Fruit fly (Drosophila melanogaster) whole organism, embryonic: ENCODE data around the gene OtopLc.

Experiments
- Antp ChIP-seq: fragments of 200-800 bp; sonication (Bioruptor generic); optimal IDR thresholded peaks from 3 replicates; lab custom pipeline; 2016; ENCODE audit warnings: missing biosample characterization, missing genetic modification characterization
- Atf3 ChIP-seq: fragments of 200-800 bp; sonication (Bioruptor generic); optimal IDR thresholded peaks from 3 replicates; lab custom pipeline; 2016; ENCODE audit warnings: missing biosample characterization, missing genetic modification characterization
- Atf6 ChIP-seq: fragments of 200-800 bp; sonication (Bioruptor generic); IDR thresholded peaks from 2 replicates; pipeline ENCODE4 v1.3.6; 2022; ENCODE audit warnings: missing biosample characterization, missing genetic modification characterization
- Bdp1 ChIP-seq: fragments of 200-800 bp; sonication (Bioruptor generic); optimal IDR thresholded peaks from 3 replicates; lab custom pipeline; 2016; ENCODE audit warnings: missing biosample characterization, missing genetic modification characterization
- Blimp-1 ChIP-seq: fragments of 200-800 bp; sonication (Bioruptor generic); optimal IDR thresholded peaks from 3 replicates; lab custom pipeline; 2018; ENCODE audit warnings: missing biosample characterization, missing genetic modification characterization, mild to moderate bottlenecking, moderate library complexity, missing genetic modification reagents
- CG10274 ChIP-seq: fragments of 200-800 bp; sonication (Bioruptor generic); optimal IDR thresholded peaks from 3 replicates; lab custom pipeline; 2017; ENCODE audit warnings: missing biosample characterization, mild to moderate bottlenecking, missing genetic modification characterization
- CG10431 ChIP-seq: fragments of 200-800 bp; sonication (Bioruptor generic); optimal IDR thresholded peaks from 3 replicates; lab custom pipeline; 2018; ENCODE audit warnings: missing biosample characterization, mild to moderate bottlenecking, missing genetic modification characterization
- CG11456 ChIP-seq: fragments of 200-800 bp; sonication (Bioruptor generic); IDR thresholded peaks from 3 replicates; pipeline ENCODE4 v1.3.6; 2022; ENCODE audit warnings: missing biosample characterization, missing genetic modification characterization
- CG12071 ChIP-seq: fragments of 200-800 bp; sonication (Bioruptor generic); optimal IDR thresholded peaks from 3 replicates; lab custom pipeline; 2018; ENCODE audit warnings: missing biosample characterization, mild to moderate bottlenecking, missing genetic modification characterization
- CG13296 ChIP-seq: fragments of 200-800 bp; sonication (Bioruptor generic); optimal IDR thresholded peaks from 3 replicates; lab custom pipeline; 2018; ENCODE audit warnings: missing biosample characterization, mild to moderate bottlenecking, missing genetic modification characterization
- CG14050 ChIP-seq: fragments of 200-800 bp; sonication (Bioruptor generic); IDR thresholded peaks from 3 replicates; pipeline ENCODE4 v1.3.6; 2022; ENCODE audit warnings: missing biosample characterization, missing genetic modification characterization
- CG14860 ChIP-seq: fragments of 200-800 bp; sonication (Bioruptor generic); IDR thresholded peaks from 3 replicates; pipeline ENCODE4 v1.3.6; 2022; ENCODE audit warnings: missing biosample characterization, missing genetic modification characterization; ENCODE audit not compliant: partially characterized antibody
- CG17361 ChIP-seq: fragments of 200-800 bp; sonication (Bioruptor generic); IDR thresholded peaks from 3 replicates; pipeline ENCODE4 v1.3.6; 2022; ENCODE audit warnings: missing biosample characterization, missing genetic modification characterization
- CG17568 ChIP-seq: fragments of 200-800 bp; sonication (Bioruptor generic); optimal IDR thresholded peaks from 2 replicates; lab custom pipeline; 2018; ENCODE audit warnings: missing biosample characterization, mild to moderate bottlenecking, missing genetic modification characterization, moderate library complexity
- CG18764 ChIP-seq: fragments of 200-800 bp; sonication (Bioruptor generic); optimal IDR thresholded peaks from 3 replicates; lab custom pipeline; 2016; ENCODE audit warnings: missing biosample characterization, missing genetic modification characterization
- CG31224 ChIP-seq: fragments of 200-800 bp; sonication (Bioruptor generic); IDR thresholded peaks from 2 replicates; pipeline ENCODE4 v1.3.6; 2022; ENCODE audit warnings: missing biosample characterization, missing genetic modification characterization
- CG32767 ChIP-seq: fragments of 200-800 bp; sonication (Bioruptor generic); IDR thresholded peaks from 2 replicates; pipeline ENCODE4 v1.3.6; 2022; ENCODE audit warnings: missing biosample characterization, missing genetic modification characterization
- CG7556 ChIP-seq: fragments of 200-800 bp; sonication (Bioruptor generic); optimal IDR thresholded peaks from 2 replicates; lab custom pipeline; 2017; ENCODE audit warnings: missing biosample characterization, mild to moderate bottlenecking, missing genetic modification characterization
- CG9437 ChIP-seq: fragments of 200-800 bp; sonication (Bioruptor generic); optimal IDR thresholded peaks from 2 replicates; lab custom pipeline; 2018; ENCODE audit warnings: missing biosample characterization, mild to moderate bottlenecking, missing genetic modification characterization
- Dek ChIP-seq: fragments of 200-800 bp; sonication (Bioruptor generic); optimal IDR thresholded peaks from 3 replicates; lab custom pipeline; 2019; ENCODE audit warnings: missing biosample characterization, mild to moderate bottlenecking, missing genetic modification characterization, moderate library complexity
- Dp ChIP-seq: fragments of 200-800 bp; sonication (Bioruptor generic); optimal IDR thresholded peaks from 2 replicates; lab custom pipeline; 2018; ENCODE audit warnings: missing biosample characterization, mild to moderate bottlenecking, missing genetic modification characterization, moderate library complexity
- Drgx ChIP-seq: fragments of 200-800 bp; sonication (Bioruptor generic); IDR thresholded peaks from 2 replicates; pipeline ENCODE4 v1.3.6; 2022; ENCODE audit warnings: missing biosample characterization, missing genetic modification characterization
- Ets97D ChIP-seq: fragments of 200-800 bp; sonication (Bioruptor generic); optimal IDR thresholded peaks from 3 replicates; lab custom pipeline; 2016; ENCODE audit warnings: missing biosample characterization, missing genetic modification characterization
- Gsc ChIP-seq: fragments of 200-800 bp; sonication (Bioruptor generic); IDR thresholded peaks from 2 replicates; pipeline ENCODE4 v1.3.6; 2022; ENCODE audit warnings: missing biosample characterization, missing genetic modification characterization
- Hsf ChIP-seq: fragments of 200-800 bp; sonication (Bioruptor generic); optimal IDR thresholded peaks from 3 replicates; lab custom pipeline; 2016; ENCODE audit warnings: missing biosample characterization, missing genetic modification characterization
- Meics ChIP-seq: fragments of 200-800 bp; sonication (Bioruptor generic); optimal IDR thresholded peaks from 2 replicates; lab custom pipeline; 2017; ENCODE audit warnings: missing biosample characterization, mild to moderate bottlenecking, missing genetic modification characterization
- Mrtf ChIP-seq: fragments of 200-800 bp; sonication (Bioruptor generic); IDR thresholded peaks from 3 replicates; pipeline ENCODE4 v1.3.6; 2022; ENCODE audit warnings: missing biosample characterization, missing genetic modification characterization
- Myb ChIP-seq: fragments of 200-800 bp; sonication (Bioruptor generic); optimal IDR thresholded peaks from 2 replicates; lab custom pipeline; 2016; ENCODE audit warnings: missing biosample characterization, missing genetic modification characterization
- NC2α ChIP-seq: fragments of 200-800 bp; sonication (Bioruptor generic); optimal IDR thresholded peaks from 2 replicates; lab custom pipeline; 2016; ENCODE audit warnings: missing biosample characterization, missing genetic modification characterization
- Taf1 ChIP-seq: fragments of 200-800 bp; sonication (Bioruptor generic); IDR thresholded peaks from 2 replicates; pipeline ENCODE4 v1.3.6; 2022; ENCODE audit warnings: missing biosample characterization, missing genetic modification characterization
- Xbp1 ChIP-seq: fragments of 200-800 bp; sonication (Bioruptor generic); optimal IDR thresholded peaks from 3 replicates; lab custom pipeline; 2016; ENCODE audit warnings: missing biosample characterization, mild to moderate bottlenecking, missing genetic modification characterization
- al ChIP-seq: fragments of 200-800 bp; sonication (Bioruptor generic); IDR thresholded peaks from 2 replicates; pipeline ENCODE4 v1.3.6; 2022; ENCODE audit warnings: missing biosample characterization, missing genetic modification characterization
- amos ChIP-seq: fragments of 200-800 bp; sonication (Bioruptor generic); IDR thresholded peaks from 2 replicates; pipeline ENCODE4 v1.3.6; 2022; ENCODE audit warnings: missing biosample characterization, missing genetic modification characterization; ENCODE audit not compliant: partially characterized antibody
- cas ChIP-seq: fragments of 200-800 bp; sonication (Bioruptor generic); IDR thresholded peaks from 2 replicates; pipeline ENCODE4 v1.3.6; 2022; ENCODE audit warnings: missing biosample characterization, missing genetic modification characterization
- chinmo ChIP-seq: fragments of 200-800 bp; sonication (Bioruptor generic); IDR thresholded peaks from 4 replicates; pipeline ENCODE4 v1.3.6; 2022; ENCODE audit warnings: missing biosample characterization, missing genetic modification characterization; ENCODE audit not compliant: partially characterized antibody
- dan ChIP-seq: fragments of 200-800 bp; sonication (Bioruptor generic); IDR thresholded peaks from 2 replicates; pipeline ENCODE4 v1.3.6; 2022; ENCODE audit warnings: missing biosample characterization, missing genetic modification characterization
- ewg ChIP-seq: fragments of 200-800 bp; sonication (Bioruptor generic); optimal IDR thresholded peaks from 3 replicates; lab custom pipeline; 2017; ENCODE audit warnings: mild to moderate bottlenecking, missing biosample characterization, missing genetic modification reagents, missing genetic modification characterization
- fd64A ChIP-seq: fragments of 200-800 bp; sonication (Bioruptor generic); optimal IDR thresholded peaks from 3 replicates; lab custom pipeline; 2018; ENCODE audit warnings: missing biosample characterization, mild to moderate bottlenecking, missing genetic modification characterization
- gsb-n ChIP-seq: fragments of 200-800 bp; sonication (Bioruptor generic); optimal IDR thresholded peaks from 3 replicates; lab custom pipeline; 2018; ENCODE audit warnings: missing biosample characterization, mild to moderate bottlenecking, missing genetic modification characterization
- h ChIP-seq: fragments of >200 bp; optimal IDR thresholded peaks from 2 replicates; lab custom pipeline; 2017
- kni ChIP-seq: fragments of 200-800 bp; sonication (Bioruptor generic); optimal IDR thresholded peaks from 3 replicates; lab custom pipeline; 2017; ENCODE audit warnings: mild to moderate bottlenecking, missing biosample characterization, missing genetic modification reagents, missing genetic modification characterization
- maf-S ChIP-seq: fragments of 200-800 bp; sonication (Bioruptor generic); optimal IDR thresholded peaks from 2 replicates; lab custom pipeline; 2016; ENCODE audit warnings: missing biosample characterization, missing genetic modification characterization
- org-1 ChIP-seq: fragments of 200-800 bp; sonication (Bioruptor generic); optimal IDR thresholded peaks from 2 replicates; lab custom pipeline; 2017; ENCODE audit warnings: missing biosample characterization, missing genetic modification characterization
- pita ChIP-seq: fragments of 200-800 bp; sonication (Bioruptor generic); optimal IDR thresholded peaks from 2 replicates; lab custom pipeline; 2017; ENCODE audit warnings: missing biosample characterization, mild to moderate bottlenecking, missing genetic modification characterization
- salm ChIP-seq: fragments of 200-800 bp; sonication (Bioruptor generic); optimal IDR thresholded peaks from 2 replicates; lab custom pipeline; 2018; ENCODE audit warnings: missing biosample characterization, mild to moderate bottlenecking, missing genetic modification characterization
- sens ChIP-seq: fragments of 200-800 bp; sonication (Bioruptor generic); peaks from one replicate; lab custom pipeline; 2016; ENCODE audit warnings: missing biosample characterization, missing genetic modification characterization
- sisA ChIP-seq: fragments of 200-800 bp; sonication (Bioruptor generic); IDR thresholded peaks from 2 replicates; pipeline ENCODE4 v1.3.6; 2022; ENCODE audit warnings: missing biosample characterization, missing genetic modification characterization
- sqz ChIP-seq: fragments of 200-800 bp; sonication (Bioruptor generic); optimal IDR thresholded peaks from 3 replicates; lab custom pipeline; 2018; ENCODE audit warnings: missing biosample characterization, mild to moderate bottlenecking, missing genetic modification characterization
- stwl ChIP-seq: fragments of 200-800 bp; sonication (Bioruptor generic); optimal IDR thresholded peaks from 3 replicates; lab custom pipeline; 2018; ENCODE audit warnings: missing biosample characterization, mild to moderate bottlenecking, missing genetic modification characterization, moderate library complexity
- tgo ChIP-seq: fragments of 200-800 bp; sonication (Bioruptor generic); IDR thresholded peaks from 3 replicates; pipeline ENCODE4 v1.3.6; 2022; ENCODE audit warnings: missing biosample characterization, missing genetic modification characterization
- zfh1 ChIP-seq: fragments of 200-800 bp; sonication (Bioruptor generic); IDR thresholded peaks from 3 replicates; pipeline ENCODE4 v1.3.6; 2022; ENCODE audit warnings: missing biosample characterization, missing genetic modification characterization

The OtopLc gene

DNA sequence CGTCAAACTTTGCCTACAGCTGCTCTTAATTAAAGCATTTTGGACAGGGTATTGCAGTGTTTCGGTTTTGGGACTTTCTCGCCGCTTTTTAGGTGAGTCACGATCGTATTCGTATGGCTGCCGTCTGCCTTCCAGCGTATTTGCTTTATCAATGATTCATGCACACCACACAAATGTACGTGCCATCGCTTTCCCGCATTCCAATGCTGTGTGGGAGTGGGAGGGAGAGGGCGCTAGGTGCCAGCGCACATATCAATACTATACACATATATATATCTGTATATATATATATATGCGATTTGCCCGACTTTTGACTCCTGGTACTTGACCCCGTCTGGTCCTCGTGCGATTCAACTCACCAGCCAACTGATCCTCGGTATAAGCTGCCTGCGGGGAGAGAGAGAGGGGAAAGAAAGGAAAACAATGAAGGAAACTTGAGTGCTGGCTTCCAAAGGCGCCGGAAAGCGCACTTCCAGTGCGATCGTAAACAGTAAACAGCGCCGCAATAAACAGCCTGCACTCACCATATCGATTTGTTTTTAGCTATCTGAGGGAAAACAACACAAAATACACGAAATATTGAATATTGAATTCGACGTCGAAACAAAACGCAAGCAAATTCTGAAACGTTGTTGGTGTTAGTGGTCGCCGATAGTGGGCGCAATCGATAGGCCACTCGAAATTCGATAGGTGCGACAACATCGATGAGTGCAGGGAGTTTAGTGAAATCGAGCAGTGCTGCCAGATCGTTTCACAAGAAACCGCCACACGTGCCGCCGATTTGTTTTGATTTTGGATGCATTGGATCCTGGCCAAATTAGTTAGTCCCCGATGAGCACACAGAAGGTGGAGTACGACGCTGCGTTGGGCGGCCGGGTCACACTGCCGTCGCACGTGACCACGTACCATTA lies 40.5 kb downstream of the OtopLc start, which contains the start of the genes Mlc-c and Pop1 (continued):
- TF ChIP-seq sqz (GFP tag; lab: Kevin White, UChicago), result no peak
- TF ChIP-seq Atf3 (GFP tag; lab: Kevin White, UChicago), result no peak
- TF ChIP-seq h (lab: Kevin White, UChicago), result no peak
- no peak for TF ChIP-seq CG12071 (GFP tag; lab: Kevin White, UChicago)
- no peak for TF ChIP-seq cas (GFP tag; lab: Robert Waterston, UW)
- peak; percentile 87 for TF ChIP-seq CG14860
- no peak for TF ChIP-seq maf-S (GFP tag; lab: Kevin White, UChicago)
- no peak for TF ChIP-seq CG18764 (GFP tag; lab: Kevin White, UChicago)
- TF ChIP-seq Antp (GFP tag; lab: Kevin White, UChicago), result no peak
- TF ChIP-seq CG10274 (GFP tag; lab: Kevin White, UChicago), result no peak
- TF ChIP-seq salm, result no peak
- no peak for TF ChIP-seq pita
- no peak for TF ChIP-seq CG7556 (GFP tag; lab: Kevin White, UChicago)
- no peak for TF ChIP-seq CG17361 (GFP tag; lab: Robert Waterston, UW)
- TF ChIP-seq ewg (GFP tag; lab: Kevin White, UChicago), result no peak
- no peak for TF ChIP-seq Xbp1 (GFP tag; lab: Kevin White, UChicago)
- no peak for TF ChIP-seq sens (GFP tag; lab: Kevin White, UChicago)
- TF ChIP-seq fd64A (GFP tag; lab: Kevin White, UChicago), result no peak
- no peak for TF ChIP-seq tgo (GFP tag; lab: Robert Waterston, UW)
- no peak for TF ChIP-seq Blimp-1 (GFP tag; lab: Kevin White, UChicago)
- no peak for TF ChIP-seq Atf6 (GFP tag; lab: Robert Waterston, UW)
- TF ChIP-seq Bdp1 (GFP tag; lab: Kevin White, UChicago), result no peak
- TF ChIP-seq CG31224, result no peak
- no peak for TF ChIP-seq CG32767 (GFP tag; lab: Robert Waterston, UW)
- no peak for TF ChIP-seq Dek (tag; lab: Kevin White, UChicago)
- TF ChIP-seq stwl (tag; lab: Kevin White, UChicago), result peak; percentile 60
- TF ChIP-seq Gsc, result no peak
- no peak for TF ChIP-seq NC2α (GFP tag; lab: Kevin White, UChicago)
- TF ChIP-seq CG13296 (GFP tag; lab: Kevin White, UChicago), result no peak
- TF ChIP-seq CG17568 (GFP tag; lab: Kevin White, UChicago), result no peak
- TF ChIP-seq Hsf, result no peak
- no peak for TF ChIP-seq Mrtf
- no peak for TF ChIP-seq CG11456 (GFP tag; lab: Robert Waterston, UW)
- TF ChIP-seq gsb-n, result no peak
- TF ChIP-seq Ets97D, result peak; percentile 48
- no peak for TF ChIP-seq CG10431
- peak; percentile 53 for TF ChIP-seq Myb (GFP tag; lab: Kevin White, UChicago)
- TF ChIP-seq CG9437, result peak; percentile 23
- TF ChIP-seq zfh1 (GFP tag; lab: Robert Waterston, UW), result no peak
- no peak for TF ChIP-seq Meics (GFP tag; lab: Kevin White, UChicago)
- TF ChIP-seq dan (GFP tag; lab: Robert Waterston, UW), result no peak
- TF ChIP-seq amos (GFP tag; lab: Robert Waterston, UW), result peak; percentile 97
- TF ChIP-seq sisA (GFP tag; lab: Robert Waterston, UW), result no peak
- no peak for TF ChIP-seq CG14050 (GFP tag; lab: Robert Waterston, UW)
- no peak for TF ChIP-seq org-1 (GFP tag; lab: Kevin White, UChicago)
- TF ChIP-seq al, result no peak
- TF ChIP-seq kni (GFP tag; lab: Kevin White, UChicago), result no peak
- TF ChIP-seq Drgx, result no peak
- TF ChIP-seq Taf1, result no peak
- TF ChIP-seq Dp (GFP tag; lab: Kevin White, UChicago), result peak; percentile 86
- TF ChIP-seq chinmo (GFP tag; lab: Robert Waterston, UW), result peak; percentile 94
